Worm (Caenorhabditis elegans) whole organism, L1 larva: Measurements from ENCODE around the gene scl-1.

Experiments
- C04F5.9 ChIP-seq: sonication (generic microtip); optimal IDR thresholded peaks from 2 replicates; lab custom pipeline; 2016; ENCODE audit warnings: missing genetic modification characterization, missing compliant biosample characterization
- alr-1 ChIP-seq: fragments of 200-800 bp; sonication (Bioruptor generic); optimal IDR thresholded peaks from 2 replicates; lab custom pipeline; 2018; ENCODE audit warnings: borderline replicate concordance, mild to moderate bottlenecking, missing genetic modification characterization, missing compliant biosample characterization
- ceh-82 ChIP-seq, 3 experiments: fragments of 150-350 bp in 1 of 3; sonication (generic microtip) in 2 of 3; optimal IDR thresholded peaks; 2 replicates each; lab custom pipeline; 2014 to 2017; ENCODE audit warnings: missing biosample characterization in 3 of 3, missing genetic modification characterization in 3 of 3
- ceh-90 ChIP-seq: sonication (generic microtip); optimal IDR thresholded peaks from 2 replicates; lab custom pipeline; 2016; ENCODE audit warnings: missing genetic modification characterization, missing compliant biosample characterization
- dpl-1 ChIP-seq, 3 experiments: fragments of 150-350 bp in 2 of 3; sonication (generic microtip) in 1 of 3; optimal IDR thresholded peaks; 2 replicates each; lab custom pipeline; 2014 to 2017; ENCODE audit warnings: missing biosample characterization in 3 of 3, missing genetic modification characterization in 3 of 3, missing genetic modification reagents in 3 of 3
- dsc-1 ChIP-seq: sonication (generic microtip); optimal IDR thresholded peaks from 2 replicates; lab custom pipeline; 2016; ENCODE audit warnings: mild to moderate bottlenecking, missing genetic modification characterization, missing compliant biosample characterization
- efl-1 ChIP-seq, 4 experiments: fragments of 150-350 bp; optimal IDR thresholded peaks in 3 of 4; peaks in 1 of 4; 1 replicate in 1 of 4; 2 replicates in 3 of 4; lab custom pipeline; 2014; ENCODE audit warnings: missing biosample characterization in 2 of 4, missing genetic modification characterization in 2 of 4, missing genetic modification reagents in 2 of 4
- egl-13 ChIP-seq: sonication (generic microtip); optimal IDR thresholded peaks from 2 replicates; lab custom pipeline; 2016; ENCODE audit warnings: missing genotype, missing genetic modification reagents, missing genetic modification characterization, missing compliant biosample characterization
- egl-27 ChIP-seq, 2 experiments: fragments of 150-350 bp in 1 of 2; sonication (generic microtip); optimal IDR thresholded peaks; 3 replicates each; lab custom pipeline; 2017 to 2018; ENCODE audit warnings: missing biosample characterization in 2 of 2, missing genetic modification characterization in 2 of 2, missing genetic modification reagents in 2 of 2
- elt-2 ChIP-seq: sonication (generic microtip); optimal IDR thresholded peaks from 2 replicates; lab custom pipeline; 2016; ENCODE audit warnings: missing genetic modification characterization, mild to moderate bottlenecking, inconsistent platforms, missing compliant biosample characterization, missing genetic modification reagents
- elt-3 ChIP-seq, 6 experiments: fragments of 150-350 bp in 1 of 6; sonication (generic microtip); optimal IDR thresholded peaks; 2 replicates each; lab custom pipeline; 2017 to 2018; ENCODE audit warnings: missing biosample characterization in 6 of 6, missing genetic modification characterization in 6 of 6, inconsistent platforms in 1 of 6
- fkh-10 ChIP-seq: sonication (generic microtip); optimal IDR thresholded peaks from 2 replicates; lab custom pipeline; 2017; ENCODE audit warnings: missing biosample characterization, missing genetic modification reagents, missing genetic modification characterization
- fkh-4 ChIP-seq: sonication (generic microtip); optimal IDR thresholded peaks from 2 replicates; lab custom pipeline; 2016; ENCODE audit warnings: missing compliant biosample characterization, missing genetic modification characterization, borderline replicate concordance
- fkh-8 ChIP-seq: sonication (generic microtip); optimal IDR thresholded peaks from 2 replicates; lab custom pipeline; 2016; ENCODE audit warnings: mild to moderate bottlenecking, missing genetic modification characterization, missing compliant biosample characterization
- irx-1 ChIP-seq: sonication (generic microtip); optimal IDR thresholded peaks from 2 replicates; lab custom pipeline; 2016; ENCODE audit warnings: missing genetic modification characterization, missing compliant biosample characterization
- isw-1 ChIP-seq: fragments of 200-800 bp; sonication (Bioruptor generic); IDR thresholded peaks from 2 replicates; pipeline ENCODE4 v1.3.6; 2022; ENCODE audit warnings: missing genetic modification characterization, missing compliant biosample characterization
- lin-13 ChIP-seq: fragments of 150-350 bp; optimal IDR thresholded peaks from 2 replicates; lab custom pipeline; 2014; ENCODE audit warnings: missing biosample characterization, missing genetic modification reagents, missing genetic modification characterization
- lin-14 ChIP-seq: fragments of 200-800 bp; sonication (Bioruptor generic); optimal IDR thresholded peaks from 2 replicates; lab custom pipeline; 2018; ENCODE audit warnings: mild to moderate bottlenecking, missing genetic modification characterization, moderate library complexity, missing compliant biosample characterization
- lin-35 ChIP-seq, 2 experiments: fragments of 150-350 bp; optimal IDR thresholded peaks; 2 replicates each; lab custom pipeline; 2014; ENCODE audit warnings: missing biosample characterization in 2 of 2, missing genetic modification characterization in 2 of 2, missing genetic modification reagents in 2 of 2
- lsy-2 ChIP-seq, 2 experiments: fragments of 150-350 bp; optimal IDR thresholded peaks; 2 replicates each; lab custom pipeline; 2014; ENCODE audit warnings: missing biosample characterization in 2 of 2, missing genetic modification characterization in 2 of 2
- mef-2 ChIP-seq: fragments of 150-350 bp; optimal IDR thresholded peaks from 2 replicates; lab custom pipeline; 2014; ENCODE audit warnings: missing biosample characterization, missing genetic modification characterization
- nhr-19 ChIP-seq: fragments of 200-800 bp; sonication (Bioruptor generic); conservative IDR thresholded peaks from 2 replicates; pipeline ENCODE4 v1.3.6; 2022; ENCODE audit warnings: missing genetic modification characterization, missing compliant biosample characterization
- nhr-237 ChIP-seq: fragments of 150-350 bp; optimal IDR thresholded peaks from 2 replicates; lab custom pipeline; 2014; ENCODE audit warnings: missing biosample characterization, missing genetic modification characterization
- nhr-47 ChIP-seq: sonication (generic microtip); optimal IDR thresholded peaks from 2 replicates; lab custom pipeline; 2016; ENCODE audit warnings: mild to moderate bottlenecking, missing genetic modification characterization, moderate library complexity, missing compliant biosample characterization
- nhr-71 ChIP-seq: sonication (generic microtip); optimal IDR thresholded peaks from 2 replicates; lab custom pipeline; 2016; ENCODE audit warnings: mild to moderate bottlenecking, missing genetic modification characterization, moderate library complexity, missing compliant biosample characterization
- nhr-77 ChIP-seq: fragments of 150-350 bp; optimal IDR thresholded peaks from 2 replicates; lab custom pipeline; 2014; ENCODE audit warnings: missing biosample characterization, missing genetic modification characterization
- nhr-84 ChIP-seq: sonication (generic microtip); optimal IDR thresholded peaks from 2 replicates; lab custom pipeline; 2017; ENCODE audit warnings: missing biosample characterization, missing genetic modification characterization
- pax-3 ChIP-seq: fragments of 200-800 bp; sonication (Bioruptor generic); optimal IDR thresholded peaks from 2 replicates; lab custom pipeline; 2018; ENCODE audit warnings: mild to moderate bottlenecking, missing genetic modification characterization, moderate library complexity, missing compliant biosample characterization
- snu-23 ChIP-seq: sonication (generic microtip); optimal IDR thresholded peaks from 2 replicates; lab custom pipeline; 2016; ENCODE audit warnings: missing genetic modification characterization, missing compliant biosample characterization
- swsn-7 ChIP-seq: sonication (generic microtip); optimal IDR thresholded peaks from 2 replicates; lab custom pipeline; 2016; ENCODE audit warnings: missing genetic modification characterization, missing compliant biosample characterization
- tbx-2 ChIP-seq: sonication (generic microtip); optimal IDR thresholded peaks from 2 replicates; lab custom pipeline; 2016; ENCODE audit warnings: missing genetic modification characterization, missing compliant biosample characterization
- unc-30 ChIP-seq: sonication (generic microtip); optimal IDR thresholded peaks from 2 replicates; lab custom pipeline; 2017; ENCODE audit warnings: missing biosample characterization, missing genetic modification characterization
- unc-86 ChIP-seq: sonication (generic microtip); optimal IDR thresholded peaks from 2 replicates; lab custom pipeline; 2016; ENCODE audit warnings: missing genetic modification characterization, missing compliant biosample characterization
- vab-15 ChIP-seq: sonication (generic microtip); optimal IDR thresholded peaks from 2 replicates; lab custom pipeline; 2017; ENCODE audit warnings: missing genotype, mild to moderate bottlenecking, missing genetic modification characterization, missing compliant biosample characterization
- xbp-1 ChIP-seq: sonication (generic microtip); optimal IDR thresholded peaks from 2 replicates; lab custom pipeline; 2016; ENCODE audit warnings: missing genetic modification characterization, missing compliant biosample characterization
- ztf-11 ChIP-seq, 2 experiments: sonication (generic microtip); optimal IDR thresholded peaks; 2 replicates each; lab custom pipeline; 2016 to 2017; ENCODE audit warnings: missing genetic modification characterization in 2 of 2, missing biosample characterization in 1 of 2, missing compliant biosample characterization in 1 of 2

Gene scl-1

DNA sequence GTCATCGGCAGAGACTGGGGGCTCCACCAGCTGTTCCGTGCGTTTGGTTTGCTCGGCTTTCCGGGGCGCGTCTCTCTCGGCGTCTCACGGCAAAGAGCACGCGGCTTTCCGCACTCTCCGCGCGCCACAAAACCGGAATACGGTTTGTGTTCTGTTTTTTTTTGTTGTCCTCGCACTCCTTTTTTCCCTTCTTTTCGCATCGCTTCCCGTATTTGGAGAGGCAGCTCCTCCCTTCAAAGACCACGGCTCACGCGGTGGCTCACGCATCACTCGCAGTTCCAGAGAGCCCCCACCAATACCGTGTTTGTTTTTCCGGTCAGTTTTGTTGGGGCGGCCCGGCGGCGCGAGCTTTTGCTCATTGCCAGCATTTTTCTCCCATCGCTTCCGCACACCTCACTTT is 33.2 kb upstream of the scl-1 start:
- TF ChIP-seq alr-1 (tag; lab: Kevin White, UChicago) (no peak), fkh-4 (tag; lab: Kevin White, UChicago) (no peak), swsn-7 (no peak)

- TF ChIP-seq lsy-2 (tag; optimal IDR thresholded peaks at IDR 0.05; lab: Kevin White, UChicago): peak in 1 of 2 experiments; percentile 48
- TF ChIP-seq fkh-8 (tag; lab: Kevin White, UChicago): peak; percentile 85
- peak; percentile 44 for TF ChIP-seq swsn-7
- TF ChIP-seq ceh-82 (tag; optimal IDR thresholded peaks at IDR 0.05; lab: Kevin White, UChicago): peak in 2 of 3 experiments; percentile 8 to 46
- peak; percentile 55 for TF ChIP-seq nhr-47 (tag; lab: Kevin White, UChicago)
- peak in 1 of 2 experiments; percentile 28 for TF ChIP-seq lin-35 (GFP tag; optimal IDR thresholded peaks at IDR 0.05; lab: Kevin White, UChicago)
- peak; percentile 56 for TF ChIP-seq tbx-2
- TF ChIP-seq unc-86 (tag; lab: Kevin White, UChicago): peak; percentile 41
- peak; percentile 21 for TF ChIP-seq snu-23 (GFP tag; lab: Kevin White, UChicago)
- peak; percentile 15 to 18 for TF ChIP-seq efl-1 (optimal IDR thresholded peaks at IDR 0.05; lab: Kevin White, UChicago)
- peak in 1 of 2 experiments; percentile 86 for TF ChIP-seq efl-1 (GFP tag; optimal IDR thresholded peaks at IDR 0.05 in 1 of 2; lab: Kevin White, UChicago)
- TF ChIP-seq egl-13 (tag; lab: Kevin White, UChicago): peak; percentile 12
- TF ChIP-seq irx-1 (tag; lab: Kevin White, UChicago): no peak
- TF ChIP-seq dpl-1 (GFP tag; optimal IDR thresholded peaks at IDR 0.05; lab: Kevin White, UChicago): peak in 1 of 3 experiments; percentile 24
- TF ChIP-seq dsc-1 (tag; lab: Kevin White, UChicago): no peak
- TF ChIP-seq lin-13: peak; percentile 10
- 0 out of 2 replicates have a peak, but pooled peaks have one; percentile 9 for TF ChIP-seq isw-1
- no peak for TF ChIP-seq nhr-77
- no peak for TF ChIP-seq elt-3 (tag; optimal IDR thresholded peaks at IDR 0.05; lab: Kevin White, UChicago)
- peak; percentile 69 for TF ChIP-seq fkh-10
- TF ChIP-seq nhr-71 (tag; lab: Kevin White, UChicago): peak; percentile 60
- TF ChIP-seq xbp-1 (tag; lab: Kevin White, UChicago): peak; percentile 13
- TF ChIP-seq elt-2 (tag; lab: Kevin White, UChicago): no peak
- peak; percentile 90 for TF ChIP-seq lin-14 (GFP tag; lab: Kevin White, UChicago)
- TF ChIP-seq, all 84 proteins: peak for 18
These were observed 30.2 kb upstream of the scl-1 start for ce11 chrIV:13025853-13026343.

ce11 chrIV:13026762-13027161 is 29.4 kb upstream of the scl-1 start:
- TF ChIP-seq unc-30 (tag; lab: Kevin White, UChicago): no peak
- no peak for TF ChIP-seq nhr-84 (tag; lab: Kevin White, UChicago)
- TF ChIP-seq xbp-1 (tag; lab: Kevin White, UChicago): no peak
- TF ChIP-seq elt-2 (tag; lab: Kevin White, UChicago): peak; percentile 75
- TF ChIP-seq lin-35 (GFP tag; optimal IDR thresholded peaks at IDR 0.05; lab: Kevin White, UChicago): no peak
- TF ChIP-seq lin-14 (GFP tag; lab: Kevin White, UChicago): no peak
- no peak for TF ChIP-seq efl-1 (optimal IDR thresholded peaks at IDR 0.05; lab: Kevin White, UChicago)
- peak in 1 of 2 experiments; percentile 70 for TF ChIP-seq efl-1 (GFP tag; optimal IDR thresholded peaks at IDR 0.05 in 1 of 2; lab: Kevin White, UChicago)

- TF ChIP-seq tbx-2 (peak; percentile 42), C04F5.9 (tag; lab: Kevin White, UChicago) (no peak), snu-23 (GFP tag; lab: Kevin White, UChicago) (no peak), nhr-19 (GFP tag; lab: Robert Waterston, UW) (no peak), lin-14 (GFP tag; lab: Kevin White, UChicago) (peak; percentile 70), dpl-1 (GFP tag; optimal IDR thresholded peaks at IDR 0.05; lab: Kevin White, UChicago) (no peak), pax-3 (no peak), nhr-71 (tag; lab: Kevin White, UChicago) (peak; percentile 23), egl-27 (tag; optimal IDR thresholded peaks at IDR 0.05; lab: Kevin White, UChicago) (no peak), fkh-8 (tag; lab: Kevin White, UChicago) (peak; percentile 8), egl-13 (tag; lab: Kevin White, UChicago) (peak; percentile 63), vab-15 (no peak), ceh-90 (no peak), mef-2 (tag; lab: Kevin White, UChicago) (no peak), ztf-11 (tag; optimal IDR thresholded peaks at IDR 0.05; lab: Kevin White, UChicago) (peak in 1 of 2 experiments; percentile 15), nhr-237 (tag; lab: Kevin White, UChicago) (no peak), unc-86 (tag; lab: Kevin White, UChicago) (peak; percentile 1), dsc-1 (tag; lab: Kevin White, UChicago) (no peak)
These were observed 28.1 kb upstream of the scl-1 start for ce11 chrIV:13027801-13028641.
